Worm (Caenorhabditis elegans): ENCODE measurements around the gene F13B12.4.

DNA sequence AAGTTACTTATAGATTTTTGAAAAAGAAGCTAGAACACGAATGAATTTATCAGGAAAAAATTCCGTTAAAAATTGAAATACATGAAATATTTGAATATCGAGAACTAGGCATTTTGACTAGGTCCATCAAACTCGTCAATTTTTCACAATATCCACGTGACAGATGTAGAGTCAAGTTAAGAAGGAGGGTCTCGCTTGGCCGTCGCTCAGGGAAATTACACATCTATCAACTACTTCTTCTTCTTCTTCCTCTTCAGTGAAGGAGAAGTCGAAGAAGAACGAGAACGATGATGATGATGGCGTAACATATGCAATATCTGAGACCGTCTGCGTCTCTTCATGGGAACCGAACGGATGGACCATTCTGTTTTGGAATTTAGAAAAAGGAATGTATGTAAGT lies 29.8 kb downstream of the F13B12.4 start:
- no peak for TF ChIP-seq cog-1 (tag; optimal IDR thresholded peaks at IDR 0.05)
- TF ChIP-seq ref-1 (GFP tag; conservative IDR thresholded peaks at IDR 0.05) = no peak
- no peak for TF ChIP-seq T22C8.4 (GFP tag; IDR thresholded peaks at IDR 0.05)
- no peak for TF ChIP-seq med-1 (GFP tag; optimal IDR thresholded peaks at IDR 0.05; ENCODE audit: insufficient read depth)
- TF ChIP-seq klf-2 (GFP tag; conservative IDR thresholded peaks at IDR 0.05) = no peak
- TF ChIP-seq flt-1 (GFP tag; IDR thresholded peaks at IDR 0.05) = no peak
- TF ChIP-seq tab-1 (GFP tag; IDR thresholded peaks at IDR 0.05) = no peak
- TF ChIP-seq ztf-23 (GFP tag; IDR thresholded peaks at IDR 0.05) = no peak
- no peak for TF ChIP-seq ztf-29 (GFP tag; IDR thresholded peaks at IDR 0.05)

Measured in whole organism, midembryonic.